Fruit fly (Drosophila melanogaster) S2 (cell line): ENCODE data around the gene CG8159.
A peak's percentile ranks its signal among the peaks of the same experiment; 100 is the strongest.

Experiments used
- CG8478 ChIP-seq: fragments of >200 bp; optimal IDR thresholded peaks from 2 replicates; lab custom pipeline; 2018
- CTCF ChIP-seq, 2 experiments: fragments of >200 bp; optimal IDR thresholded peaks; 2 replicates each; lab custom pipeline; 2018

The CG8159 gene

dm6 chr3R:8711890-8712449, 14.7 kb upstream of the CG8159 start:
- TF ChIP-seq CTCF (optimal IDR thresholded peaks at IDR 0.05; lab: Kevin White, UChicago) (no peak), CG8478 (lab: Kevin White, UChicago) (no peak)

dm6 chr3R:8712722-8713131, 13.9 kb upstream of the CG8159 start, which contains the start of gene CG8112:
Gene CG8112, plus strand, starts transcription at chr3R:8712933.
- TF ChIP-seq CG8478 (lab: Kevin White, UChicago) (no peak), CTCF (optimal IDR thresholded peaks at IDR 0.05; lab: Kevin White, UChicago) (no peak)

dm6 chr3R:8715371-8715770, 11.3 kb upstream of the CG8159 start:
- no peak for TF ChIP-seq CG8478 (lab: Kevin White, UChicago)
- TF ChIP-seq CTCF (optimal IDR thresholded peaks at IDR 0.05; lab: Kevin White, UChicago), result peak in 1 of 2 experiments; percentile 22

- TF ChIP-seq CTCF (optimal IDR thresholded peaks at IDR 0.05; lab: Kevin White, UChicago) (peak in 1 of 2 experiments; percentile 19), CG8478 (lab: Kevin White, UChicago) (no peak)
Measured at dm6 chr3R:8715851-8716550, 10.7 kb upstream of the CG8159 start, which contains the start of gene TMEM216. Gene TMEM216, plus strand, starts transcription at chr3R:8716243.

- no peak for TF ChIP-seq CG8478 (lab: Kevin White, UChicago)
- TF ChIP-seq CTCF (optimal IDR thresholded peaks at IDR 0.05; lab: Kevin White, UChicago), result no peak
Measured at dm6 chr3R:8716551-8716879, 10.1 kb upstream of the CG8159 start.

- TF ChIP-seq CG8478 (lab: Kevin White, UChicago) (no peak), CTCF (optimal IDR thresholded peaks at IDR 0.05; lab: Kevin White, UChicago) (no peak)
Measured at dm6 chr3R:8718356-8718755, 8.3 kb upstream of the CG8159 start, which contains the start of gene Cks85A. Gene Cks85A, minus strand, starts transcription at chr3R:8718456.

- no peak for TF ChIP-seq CG8478 (lab: Kevin White, UChicago)
- no peak for TF ChIP-seq CTCF (optimal IDR thresholded peaks at IDR 0.05; lab: Kevin White, UChicago)
Measured at dm6 chr3R:8718898-8719297, 7.8 kb upstream of the CG8159 start, which contains the start of gene CG11760. Gene CG11760, plus strand, starts transcription at chr3R:8719198.

- TF ChIP-seq CTCF (optimal IDR thresholded peaks at IDR 0.05; lab: Kevin White, UChicago), result no peak
- TF ChIP-seq CG8478 (lab: Kevin White, UChicago), result no peak
Measured at dm6 chr3R:8721071-8721470, 5.6 kb upstream of the CG8159 start, which contains the start of gene CG8136. Gene CG8136, plus strand, starts transcription at chr3R:8721371.

- no peak for TF ChIP-seq CTCF (optimal IDR thresholded peaks at IDR 0.05; lab: Kevin White, UChicago)
- TF ChIP-seq CG8478 (lab: Kevin White, UChicago), result no peak
Measured at dm6 chr3R:8722962-8723548, 3.6 kb upstream of the CG8159 start, which contains the start of gene nom. Gene nom, plus strand, starts transcription at chr3R:8723174.

- TF ChIP-seq CTCF (optimal IDR thresholded peaks at IDR 0.05; lab: Kevin White, UChicago) (no peak), CG8478 (lab: Kevin White, UChicago) (no peak)
Measured at dm6 chr3R:8725179-8725578, 1.5 kb upstream of the CG8159 start, which contains the start of gene ouib. Gene ouib, plus strand, starts transcription at chr3R:8725479.

- no peak for TF ChIP-seq CTCF (optimal IDR thresholded peaks at IDR 0.05; lab: Kevin White, UChicago)
- no peak for TF ChIP-seq CG8478 (lab: Kevin White, UChicago)
Measured at dm6 chr3R:8729542-8729941, 2.9 kb downstream of the CG8159 start, which contains the start of gene ranshi. Gene ranshi, minus strand, starts transcription at chr3R:8729693.

- TF ChIP-seq CG8478 (lab: Kevin White, UChicago) (no peak), CTCF (optimal IDR thresholded peaks at IDR 0.05; lab: Kevin White, UChicago) (no peak)
Measured at dm6 chr3R:8731597-8732263, 5.1 kb downstream of the CG8159 start, which contains the start of the genes M1BP and CG8202. Gene M1BP, minus strand, starts transcription at chr3R:8731698. Gene CG8202, plus strand, starts transcription at chr3R:8732091.

dm6 chr3R:8739161-8739783, 12.6 kb downstream of the CG8159 start:
- TF ChIP-seq CTCF (optimal IDR thresholded peaks at IDR 0.05; lab: Kevin White, UChicago), result no peak
- no peak for TF ChIP-seq CG8478 (lab: Kevin White, UChicago)

- TF ChIP-seq CG8478 (lab: Kevin White, UChicago) (no peak), CTCF (optimal IDR thresholded peaks at IDR 0.05; lab: Kevin White, UChicago) (no peak)
Measured at dm6 chr3R:8740118-8740517, 13.5 kb downstream of the CG8159 start.
